Worm (Caenorhabditis elegans) whole organism, L4 larva: Measurements from ENCODE around the gene Y53C12A.10.

ENCODE experiments used
- D1046.2 ChIP-seq: fragments of 200-800 bp; sonication (Bioruptor generic); IDR thresholded peaks from 2 replicates; pipeline ENCODE4 v1.3.6; 2022; ENCODE audit warnings: missing genetic modification characterization, missing compliant biosample characterization
- F37D6.2 ChIP-seq: sonication (generic microtip); optimal IDR thresholded peaks from 2 replicates; lab custom pipeline; 2016; ENCODE audit warnings: mild to moderate bottlenecking, missing genetic modification characterization, missing compliant biosample characterization
- F49E8.2 ChIP-seq: sonication (generic microtip); optimal IDR thresholded peaks from 2 replicates; lab custom pipeline; 2016; ENCODE audit warnings: missing compliant biosample characterization, mild to moderate bottlenecking, missing genetic modification characterization, borderline replicate concordance
- R02D3.7 ChIP-seq: fragments of 150-350 bp; sonication (generic microtip); optimal IDR thresholded peaks from 3 replicates; lab custom pipeline; 2014; ENCODE audit warnings: missing biosample characterization, missing genetic modification characterization
- Y48G9A.11 ChIP-seq: fragments of 200-800 bp; sonication (Bioruptor generic); IDR thresholded peaks from 2 replicates; pipeline ENCODE4 v1.3.6; 2022; ENCODE audit warnings: missing genetic modification reagents, missing genetic modification characterization, missing compliant biosample characterization
- Y75B8A.6 ChIP-seq: fragments of 200-800 bp; sonication (Bioruptor generic); IDR thresholded peaks from 2 replicates; pipeline ENCODE4 v1.3.6; 2022; ENCODE audit warnings: missing genetic modification reagents, missing genetic modification characterization, missing compliant biosample characterization
- ZK337.2 ChIP-seq: fragments of 200-800 bp; sonication (Bioruptor generic); IDR thresholded peaks from 2 replicates; pipeline ENCODE4 v1.3.6; 2022; ENCODE audit warnings: missing genetic modification reagents, missing genetic modification characterization, missing compliant biosample characterization
- aly-2 ChIP-seq: sonication (generic microtip); optimal IDR thresholded peaks from 2 replicates; lab custom pipeline; 2018; ENCODE audit warnings: missing biosample characterization, missing genetic modification characterization
- ama-1 ChIP-seq: fragments of 150-350 bp; optimal IDR thresholded peaks from 2 replicates; lab custom pipeline; 2014; ENCODE audit warnings: inconsistent platforms, mixed read lengths
- ceh-20 ChIP-seq: fragments of 200-800 bp; sonication (Bioruptor generic); IDR thresholded peaks from 2 replicates; pipeline ENCODE4 v1.3.6; 2022; ENCODE audit warnings: missing genetic modification reagents, missing genetic modification characterization, missing compliant biosample characterization
- ceh-32 ChIP-seq: sonication (generic microtip); optimal IDR thresholded peaks from 2 replicates; lab custom pipeline; 2016; ENCODE audit warnings: mild to moderate bottlenecking, missing genetic modification characterization, missing compliant biosample characterization; ENCODE audit not compliant: poor library complexity
- ceh-82 ChIP-seq: sonication (generic microtip); optimal IDR thresholded peaks from 2 replicates; lab custom pipeline; 2017; ENCODE audit warnings: missing biosample characterization, missing genetic modification characterization
- ces-1 ChIP-seq: fragments of 150-350 bp; sonication (generic microtip); optimal IDR thresholded peaks from 4 replicates; lab custom pipeline; 2014; ENCODE audit warnings: missing biosample characterization, missing genetic modification reagents, missing genetic modification characterization
- cey-2 ChIP-seq: sonication (generic microtip); optimal IDR thresholded peaks from 3 replicates; lab custom pipeline; 2017; ENCODE audit warnings: missing genetic modification characterization, mild to moderate bottlenecking, missing compliant biosample characterization, antibody characterized with exemption, borderline replicate concordance; ENCODE audit not compliant: insufficient read depth
- daf-12 ChIP-seq: fragments of 150-350 bp; optimal IDR thresholded peaks from 2 replicates; lab custom pipeline; 2014; ENCODE audit warnings: missing biosample characterization, missing genetic modification reagents, missing genetic modification characterization
- daf-16 ChIP-seq, 3 experiments: sonication (generic microtip); optimal IDR thresholded peaks; 2 replicates each; lab custom pipeline; 2016 to 2017; ENCODE audit warnings: missing genetic modification characterization in 3 of 3, missing genetic modification reagents in 3 of 3, mild to moderate bottlenecking in 2 of 3, missing compliant biosample characterization in 2 of 3, missing biosample characterization in 1 of 3, moderate library complexity in 1 of 3
- daf-8 ChIP-seq: fragments of 200-800 bp; sonication (Bioruptor generic); IDR thresholded peaks from 2 replicates; pipeline ENCODE4 v1.3.6; 2022; ENCODE audit warnings: missing genetic modification characterization, missing compliant biosample characterization
- dmd-8 ChIP-seq: fragments of 200-800 bp; sonication (Bioruptor generic); IDR thresholded peaks from 2 replicates; pipeline ENCODE4 v1.3.6; 2022; ENCODE audit warnings: missing genetic modification characterization, missing compliant biosample characterization
- dmd-9 ChIP-seq: fragments of 200-800 bp; sonication (Bioruptor generic); IDR thresholded peaks from 2 replicates; pipeline ENCODE4 v1.3.6; 2022; ENCODE audit warnings: missing genetic modification reagents, missing genetic modification characterization, missing compliant biosample characterization
- dve-1 ChIP-seq: sonication (generic microtip); optimal IDR thresholded peaks from 2 replicates; lab custom pipeline; 2017; ENCODE audit warnings: antibody characterized with exemption, mild to moderate bottlenecking, missing genetic modification characterization, missing compliant biosample characterization; ENCODE audit not compliant: insufficient read depth
- egl-27 ChIP-seq: sonication (generic microtip); optimal IDR thresholded peaks from 3 replicates; lab custom pipeline; 2017; ENCODE audit warnings: missing biosample characterization, missing genetic modification reagents, missing genetic modification characterization
- egl-43 ChIP-seq: fragments of 200-800 bp; sonication (Bioruptor generic); IDR thresholded peaks from 2 replicates; pipeline ENCODE4 v1.3.6; 2022; ENCODE audit warnings: missing genetic modification reagents, missing genetic modification characterization, missing compliant biosample characterization
- fkh-10 ChIP-seq: fragments of 150-350 bp; optimal IDR thresholded peaks from 2 replicates; lab custom pipeline; 2014; ENCODE audit warnings: missing biosample characterization, missing genetic modification reagents, missing genetic modification characterization
- gei-8 ChIP-seq: fragments of 200-800 bp; sonication (Bioruptor generic); optimal IDR thresholded peaks from 2 replicates; lab custom pipeline; 2018; ENCODE audit warnings: mild to moderate bottlenecking, missing genetic modification characterization, missing compliant biosample characterization
- hif-1 ChIP-seq, 2 experiments: sonication (generic microtip); optimal IDR thresholded peaks; 2 replicates each; lab custom pipeline; 2016 to 2017; ENCODE audit warnings: missing compliant biosample characterization in 2 of 2, missing genetic modification characterization in 2 of 2, missing genetic modification reagents in 2 of 2, missing genotype in 2 of 2, mild to moderate bottlenecking in 1 of 2
- lim-7 ChIP-seq: fragments of 200-800 bp; sonication (Bioruptor generic); IDR thresholded peaks from 2 replicates; pipeline ENCODE4 v1.3.6; 2022; ENCODE audit warnings: missing genetic modification characterization, missing compliant biosample characterization
- lin-13 ChIP-seq: fragments of 150-350 bp; optimal IDR thresholded peaks from 2 replicates; lab custom pipeline; 2014; ENCODE audit warnings: missing biosample characterization, missing genetic modification reagents, missing genetic modification characterization
- lin-15B ChIP-seq: fragments of 150-350 bp; sonication (generic microtip); optimal IDR thresholded peaks from 3 replicates; lab custom pipeline; 2014; ENCODE audit warnings: missing biosample characterization, missing genetic modification characterization
- lin-39 ChIP-seq: fragments of 150-350 bp; optimal IDR thresholded peaks from 2 replicates; lab custom pipeline; 2014; ENCODE audit warnings: missing biosample characterization, missing genetic modification reagents, missing genetic modification characterization
- madf-5 ChIP-seq, 2 experiments: fragments of 200-800 bp; sonication (Bioruptor generic); IDR thresholded peaks; 2 replicates each; pipeline ENCODE4 v1.3.6; 2022; ENCODE audit warnings: missing compliant biosample characterization in 2 of 2, missing genetic modification characterization in 2 of 2
- madf-9 ChIP-seq: fragments of 200-800 bp; sonication (Bioruptor generic); conservative IDR thresholded peaks from 2 replicates; pipeline ENCODE4 v1.3.6; 2022; ENCODE audit warnings: missing genetic modification reagents, missing genetic modification characterization, missing compliant biosample characterization
- mdl-1 ChIP-seq, 2 experiments: fragments of 150-350 bp in 1 of 2; sonication (generic microtip) in 1 of 2; optimal IDR thresholded peaks; 2 replicates each; lab custom pipeline; 2014 to 2017; ENCODE audit warnings: missing biosample characterization in 2 of 2, missing genetic modification characterization in 2 of 2
- mep-1 ChIP-seq: fragments of 150-350 bp; sonication (generic microtip); optimal IDR thresholded peaks from 3 replicates; lab custom pipeline; 2014; ENCODE audit warnings: missing biosample characterization, missing genetic modification characterization
- mes-2 ChIP-seq: sonication (generic microtip); optimal IDR thresholded peaks from 2 replicates; lab custom pipeline; 2016; ENCODE audit warnings: missing genotype, mild to moderate bottlenecking, missing genetic modification characterization, missing compliant biosample characterization; ENCODE audit not compliant: poor library complexity, severe bottlenecking
- mxl-2 ChIP-seq: fragments of 200-800 bp; sonication (Bioruptor generic); conservative IDR thresholded peaks from 2 replicates; pipeline ENCODE4 v1.3.6; 2022; ENCODE audit warnings: missing genetic modification reagents, missing genetic modification characterization, missing compliant biosample characterization
- nhr-102 ChIP-seq: sonication (generic microtip); optimal IDR thresholded peaks from 2 replicates; lab custom pipeline; 2016; ENCODE audit warnings: mild to moderate bottlenecking, missing genetic modification characterization, moderate library complexity, missing compliant biosample characterization
- nhr-11 ChIP-seq: fragments of 150-350 bp; optimal IDR thresholded peaks from 2 replicates; lab custom pipeline; 2014; ENCODE audit warnings: missing biosample characterization, missing genetic modification characterization
- nhr-111 ChIP-seq: fragments of 200-800 bp; sonication (Bioruptor generic); optimal IDR thresholded peaks from 2 replicates; lab custom pipeline; 2018; ENCODE audit warnings: mild to moderate bottlenecking, missing genetic modification characterization, missing compliant biosample characterization
- nhr-25 ChIP-seq: sonication (generic microtip); optimal IDR thresholded peaks from 2 replicates; lab custom pipeline; 2017; ENCODE audit warnings: missing genetic modification characterization, mild to moderate bottlenecking, missing compliant biosample characterization, antibody characterized with exemption, moderate library complexity, borderline replicate concordance; ENCODE audit not compliant: insufficient read depth
- nhr-48 ChIP-seq: sonication (generic microtip); optimal IDR thresholded peaks from 2 replicates; lab custom pipeline; 2016; ENCODE audit warnings: mild to moderate bottlenecking, missing genetic modification characterization, missing compliant biosample characterization
- nhr-6 ChIP-seq: fragments of 150-350 bp; optimal IDR thresholded peaks from 2 replicates; lab custom pipeline; 2014; ENCODE audit warnings: missing biosample characterization, missing genetic modification characterization
- nhr-77 ChIP-seq: fragments of 150-350 bp; optimal IDR thresholded peaks from 2 replicates; lab custom pipeline; 2014; ENCODE audit warnings: missing biosample characterization, missing genetic modification characterization
- pqm-1 ChIP-seq: sonication (generic microtip); optimal IDR thresholded peaks from 2 replicates; lab custom pipeline; 2017; ENCODE audit warnings: missing biosample characterization, missing genetic modification characterization
- skn-1 ChIP-seq: fragments of 150-350 bp; optimal IDR thresholded peaks from 2 replicates; lab custom pipeline; 2014; ENCODE audit warnings: missing biosample characterization, missing genetic modification characterization
- spr-1 ChIP-seq: sonication (generic microtip); optimal IDR thresholded peaks from 2 replicates; lab custom pipeline; 2016; ENCODE audit warnings: mild to moderate bottlenecking, missing genetic modification characterization, missing compliant biosample characterization
- tag-97 ChIP-seq: fragments of 200-800 bp; sonication (Bioruptor generic); IDR thresholded peaks from 2 replicates; pipeline ENCODE4 v1.3.6; 2022; ENCODE audit warnings: missing genetic modification characterization, missing compliant biosample characterization
- tra-1 ChIP-seq: fragments of 200-800 bp; sonication (Bioruptor generic); IDR thresholded peaks from 2 replicates; pipeline ENCODE4 v1.3.6; 2022; ENCODE audit warnings: missing genetic modification reagents, missing genetic modification characterization, missing compliant biosample characterization
- unc-39 ChIP-seq: sonication (generic microtip); optimal IDR thresholded peaks from 2 replicates; lab custom pipeline; 2017; ENCODE audit warnings: missing biosample characterization, missing genetic modification characterization
- vab-7 ChIP-seq: fragments of 200-800 bp; sonication (Bioruptor generic); IDR thresholded peaks from 2 replicates; pipeline ENCODE4 v1.3.6; 2022; ENCODE audit warnings: missing genetic modification reagents, missing genetic modification characterization, missing compliant biosample characterization
- zfp-2 ChIP-seq: sonication (generic microtip); optimal IDR thresholded peaks from 2 replicates; lab custom pipeline; 2016; ENCODE audit warnings: mild to moderate bottlenecking, missing genetic modification characterization, missing compliant biosample characterization

Gene Y53C12A.10

ce11 chrII:9738820-9739219 is 34.2 kb upstream of the Y53C12A.10 start (continued):
- TF ChIP-seq mdl-1 (tag; optimal IDR thresholded peaks at IDR 0.05; lab: Kevin White, UChicago) (peak in 1 of 2 experiments; percentile 70), ces-1 (GFP tag; lab: Kevin White, UChicago) (no peak), daf-8 (GFP tag; lab: Robert Waterston, UW) (no peak), ceh-82 (tag; lab: Kevin White, UChicago) (no peak), nhr-102 (tag; lab: Kevin White, UChicago) (peak; percentile 63), aly-2 (tag; lab: Kevin White, UChicago) (no peak), cey-2 (no peak), F49E8.2 (tag; lab: Kevin White, UChicago) (no peak), dmd-9 (no peak), Y75B8A.6 (GFP tag; lab: Robert Waterston, UW) (0 out of 2 replicates have a peak, but pooled peaks have one; percentile 62), Y48G9A.11 (GFP tag; lab: Robert Waterston, UW) (no peak), ceh-32 (no peak), dve-1 (tag; lab: Kevin White, UChicago) (peak; percentile 88), mes-2 (tag; lab: Kevin White, UChicago) (peak; percentile 5), egl-27 (tag; lab: Kevin White, UChicago) (no peak), skn-1 (tag; lab: Kevin White, UChicago) (no peak), lin-15B (tag; lab: Kevin White, UChicago) (no peak), unc-39 (no peak), daf-12 (no peak), nhr-6 (peak; percentile 25), nhr-25 (no peak), gei-8 (GFP tag; lab: Kevin White, UChicago) (peak; percentile 56), ZK337.2 (GFP tag; lab: Robert Waterston, UW) (no peak), daf-16 (GFP tag; optimal IDR thresholded peaks at IDR 0.05; lab: Kevin White, UChicago) (peak in 1 of 2 experiments; percentile 63), daf-16 (tag; optimal IDR thresholded peaks at IDR 0.05; lab: Kevin White, UChicago) (peak; percentile 66), mep-1 (tag; lab: Kevin White, UChicago) (peak; percentile 31), vab-7 (GFP tag; lab: Robert Waterston, UW) (no peak), D1046.2 (GFP tag; lab: Robert Waterston, UW) (no peak), lim-7 (peak; percentile 49; the same call in 1 of the 2 replicates), tag-97 (no peak), mxl-2 (GFP tag; lab: Robert Waterston, UW) (0 out of 2 replicates have a peak, but pooled peaks have one; percentile 2), egl-43 (peak; percentile 61; the same call in 1 of the 2 replicates), spr-1 (tag; lab: Kevin White, UChicago) (no peak), dmd-8 (no peak), ceh-20 (GFP tag; lab: Robert Waterston, UW) (no peak), lin-39 (tag; lab: Kevin White, UChicago) (no peak), madf-9 (GFP tag; lab: Robert Waterston, UW) (0 out of 2 replicates have a peak, but pooled peaks have one; percentile 21), nhr-48 (tag; lab: Kevin White, UChicago) (peak; percentile 14), nhr-11 (no peak), madf-5 (GFP tag; IDR thresholded peaks at IDR 0.05; lab: Robert Waterston, UW) (no peak), nhr-111 (GFP tag; lab: Kevin White, UChicago) (no peak), pqm-1 (tag; lab: Kevin White, UChicago) (peak; percentile 86), R02D3.7 (tag; lab: Kevin White, UChicago) (no peak), zfp-2 (no peak), fkh-10 (GFP tag; lab: Kevin White, UChicago) (no peak), tra-1 (GFP tag; lab: Robert Waterston, UW) (peak; percentile 90), lin-13 (GFP tag; lab: Kevin White, UChicago) (no peak), hif-1 (tag; optimal IDR thresholded peaks at IDR 0.05; lab: Kevin White, UChicago) (no peak), F37D6.2 (tag; lab: Kevin White, UChicago) (no peak), nhr-77 (tag; lab: Kevin White, UChicago) (peak; percentile 87), ama-1 (peak; percentile 65)
